Worm (Caenorhabditis elegans): Measurements from ENCODE around the gene F26F2.8.

The F26F2.8 gene

DNA sequence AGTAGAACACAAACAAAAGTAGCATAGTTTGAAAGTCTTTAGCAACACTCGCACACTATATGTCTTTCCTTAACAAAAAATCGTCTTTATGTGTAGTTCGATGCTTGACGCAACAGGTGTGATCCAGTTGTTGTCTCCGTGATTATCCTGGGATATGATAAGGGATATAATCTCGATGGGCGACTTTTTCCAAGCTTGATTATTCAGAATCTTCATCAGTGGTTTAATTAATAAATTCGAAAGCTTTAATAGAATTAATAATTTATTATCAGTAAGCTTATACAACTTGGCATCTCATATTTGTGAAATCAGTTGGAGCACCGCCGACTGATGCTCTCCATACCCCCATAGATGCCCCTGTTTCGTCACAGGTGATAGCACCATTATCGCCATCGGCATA, 39.3 kb downstream of the F26F2.8 start, which contains the start of gene F46B3.7:
F46B3.7 (minus strand) TSS at position 101 of the 400 bp plus-strand sequence.
- TF ChIP-seq ceh-82 (tag; optimal IDR thresholded peaks at IDR 0.05), result no peak
- TF ChIP-seq unc-39 (tag; optimal IDR thresholded peaks at IDR 0.05), result no peak
- TF ChIP-seq pha-4 (tag; optimal IDR thresholded peaks at IDR 0.05), result no peak
- TF ChIP-seq nhr-12 (tag; optimal IDR thresholded peaks at IDR 0.05), result no peak
- TF ChIP-seq ZK546.5 (tag; optimal IDR thresholded peaks at IDR 0.05), result no peak
- no peak for TF ChIP-seq elt-1 (tag; optimal IDR thresholded peaks at IDR 0.05)
- TF ChIP-seq ceh-16 (tag; optimal IDR thresholded peaks at IDR 0.05), result no peak
- no peak for TF ChIP-seq fkh-2 (tag; optimal IDR thresholded peaks at IDR 0.05)
- no peak for TF ChIP-seq nhr-77 (tag; optimal IDR thresholded peaks at IDR 0.05)
- no peak for TF ChIP-seq daf-12 (tag; optimal IDR thresholded peaks at IDR 0.05)
- no peak for TF ChIP-seq zag-1 (tag; optimal IDR thresholded peaks at IDR 0.05)
- TF ChIP-seq unc-62 (GFP tag; optimal IDR thresholded peaks at IDR 0.05), result no peak
- TF ChIP-seq nhr-28 (tag; optimal IDR thresholded peaks at IDR 0.05), result no peak
- no peak for TF ChIP-seq aly-2 (tag; optimal IDR thresholded peaks at IDR 0.05)
- TF ChIP-seq R02D3.7 (tag; optimal IDR thresholded peaks at IDR 0.05), result no peak
- TF ChIP-seq snpc-4 (tag; optimal IDR thresholded peaks at IDR 0.05), result no peak
- TF ChIP-seq skn-1 (tag; optimal IDR thresholded peaks at IDR 0.05), result no peak
- TF ChIP-seq nhr-43 (tag; optimal IDR thresholded peaks at IDR 0.05; ENCODE audit: poor library complexity, severe bottlenecking), result no peak
- no peak for TF ChIP-seq lin-39 (tag; optimal IDR thresholded peaks at IDR 0.05)

DNA sequence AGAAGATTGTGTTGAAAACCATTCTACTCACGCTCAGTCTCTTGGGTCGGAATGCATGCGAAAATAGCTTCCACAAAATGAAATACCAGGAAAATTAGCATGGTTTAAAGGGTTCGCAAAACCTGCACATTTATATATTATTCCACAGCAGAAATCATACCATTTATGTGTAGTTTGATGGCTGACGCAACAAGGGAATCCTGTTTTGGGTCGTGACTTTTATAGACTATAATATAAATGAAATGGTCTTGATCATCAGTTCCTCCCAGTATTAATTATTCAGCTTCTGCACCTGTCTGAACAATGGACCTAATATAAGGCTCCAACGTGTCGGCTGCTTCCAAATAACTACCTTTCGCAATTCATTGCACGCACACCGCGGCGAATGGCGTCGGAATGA, 43.7 kb downstream of the F26F2.8 start, which contains the start of gene F46B3.8:
F46B3.8 (minus strand) TSS at position 101 of the 400 bp plus-strand sequence.
- no peak for TF ChIP-seq unc-39 (tag; optimal IDR thresholded peaks at IDR 0.05)
- TF ChIP-seq elt-3 (tag; optimal IDR thresholded peaks at IDR 0.05), result no peak
- no peak for TF ChIP-seq snpc-4 (tag; optimal IDR thresholded peaks at IDR 0.05)

DNA sequence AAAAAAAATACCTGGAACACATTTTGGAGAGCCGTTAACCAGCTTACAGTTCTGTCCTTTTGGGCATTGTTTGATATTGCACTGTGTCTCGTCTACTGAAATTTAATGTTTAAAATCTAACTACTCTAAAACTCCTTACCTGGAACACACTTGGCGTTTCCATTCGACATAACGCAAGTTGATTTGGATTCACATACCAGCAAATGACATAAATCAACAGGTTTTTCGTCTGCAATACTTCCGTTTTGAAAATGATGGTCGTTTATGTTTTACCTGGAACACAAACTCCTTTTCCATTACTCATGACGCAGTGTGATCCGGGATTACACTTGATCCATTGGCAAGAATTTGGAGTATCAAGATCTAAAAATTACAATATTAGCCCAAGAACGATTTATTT, 45.9 kb downstream of the F26F2.8 start:
- TF ChIP-seq egl-27 (tag; optimal IDR thresholded peaks at IDR 0.05), result no peak
- no peak for TF ChIP-seq ama-1 (optimal IDR thresholded peaks at IDR 0.05)
- no peak for TF ChIP-seq nhr-23 (tag; optimal IDR thresholded peaks at IDR 0.05)
- TF ChIP-seq fkh-2 (tag; optimal IDR thresholded peaks at IDR 0.05), result no peak
- no peak for TF ChIP-seq nhr-77 (tag; optimal IDR thresholded peaks at IDR 0.05)
- TF ChIP-seq unc-62 (GFP tag; optimal IDR thresholded peaks at IDR 0.05), result no peak
- TF ChIP-seq nhr-67 (tag; optimal IDR thresholded peaks at IDR 0.05), result no peak
- TF ChIP-seq R02D3.7 (tag; optimal IDR thresholded peaks at IDR 0.05), result no peak
- no peak for TF ChIP-seq pqm-1 (tag; optimal IDR thresholded peaks at IDR 0.05)
- TF ChIP-seq ztf-4 (tag; optimal IDR thresholded peaks at IDR 0.05), result no peak
- TF ChIP-seq elt-2 (tag; optimal IDR thresholded peaks at IDR 0.05), result no peak
- no peak for TF ChIP-seq nhr-43 (tag; optimal IDR thresholded peaks at IDR 0.05; ENCODE audit: poor library complexity, severe bottlenecking)
- TF ChIP-seq egl-5 (tag; optimal IDR thresholded peaks at IDR 0.05), result no peak
- TF ChIP-seq lin-15B (tag; optimal IDR thresholded peaks at IDR 0.05), result no peak
- TF ChIP-seq jun-1 (tag; optimal IDR thresholded peaks at IDR 0.05), result no peak

DNA sequence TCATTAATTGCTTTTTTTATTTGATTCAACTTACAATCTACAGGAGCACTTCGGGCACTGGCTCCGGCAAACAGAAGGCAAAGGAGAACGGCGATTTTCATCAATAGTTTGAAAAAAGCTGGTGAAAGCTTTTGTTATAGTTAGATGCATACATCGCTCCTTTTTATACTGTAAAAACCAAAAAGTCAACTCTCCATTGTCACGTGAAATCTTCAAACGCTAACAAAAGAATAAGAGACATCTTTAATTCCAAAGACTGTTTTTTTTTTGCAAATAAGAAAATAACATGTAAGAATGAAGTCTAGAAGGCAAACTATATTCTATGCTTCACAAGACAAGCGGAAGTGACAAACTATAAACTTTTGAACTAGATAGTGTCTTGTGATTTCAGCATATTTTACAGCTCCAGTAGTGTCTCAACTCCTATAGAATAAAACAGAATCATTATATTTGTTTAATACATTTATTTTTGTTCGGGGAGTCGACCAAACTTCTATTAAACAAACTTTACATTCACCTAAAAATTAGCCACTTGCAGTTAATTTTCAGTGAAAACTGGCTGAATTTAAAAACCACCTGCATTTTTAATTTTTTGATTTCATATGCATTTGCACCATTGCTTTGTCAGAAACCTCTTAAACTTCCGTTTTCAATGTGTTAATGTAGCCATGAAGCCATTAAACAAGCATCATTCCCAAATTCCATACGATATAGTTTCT, 46.9 kb downstream of the F26F2.8 start, which contains the start of the genes F46B3.9 and srz-18:
F46B3.9 (minus strand) TSS at position 101 of the 719 bp plus-strand sequence.
srz-18 (plus strand) TSS at position 669 of the 719 bp plus-strand sequence.
- TF ChIP-seq unc-39 (tag; optimal IDR thresholded peaks at IDR 0.05), result no peak
- TF ChIP-seq sea-2 (GFP tag; optimal IDR thresholded peaks at IDR 0.05), result no peak
- no peak for TF ChIP-seq ZK546.5 (tag; optimal IDR thresholded peaks at IDR 0.05)
- no peak for TF ChIP-seq egl-27 (tag; optimal IDR thresholded peaks at IDR 0.05)
- no peak for TF ChIP-seq pqm-1 (tag; optimal IDR thresholded peaks at IDR 0.05)
- no peak for TF ChIP-seq ceh-28 (tag; optimal IDR thresholded peaks at IDR 0.05)
- TF ChIP-seq lin-15B (tag; optimal IDR thresholded peaks at IDR 0.05), result no peak
- TF ChIP-seq nhr-23 (tag; optimal IDR thresholded peaks at IDR 0.05), result no peak
- no peak for TF ChIP-seq nhr-67 (tag; optimal IDR thresholded peaks at IDR 0.05)

Data from whole organism, L3 larva.